Worm (Caenorhabditis elegans) whole organism, L2 larva: ENCODE measurements around the gene Y53G8AM.7.

ENCODE experiments used
- F13H6.1 ChIP-seq: sonication (generic microtip); optimal IDR thresholded peaks from 2 replicates; lab custom pipeline; 2016; ENCODE audit warnings: missing genetic modification characterization, missing compliant biosample characterization
- R02D3.7 ChIP-seq: fragments of 150-350 bp; optimal IDR thresholded peaks from 2 replicates; lab custom pipeline; 2014; ENCODE audit warnings: missing biosample characterization, missing genetic modification characterization
- Y55F3AM.14 ChIP-seq: fragments of 200-800 bp; sonication (Bioruptor generic); optimal IDR thresholded peaks from 2 replicates; lab custom pipeline; 2018; ENCODE audit warnings: mild to moderate bottlenecking, missing genetic modification characterization, missing compliant biosample characterization
- ZK546.5 ChIP-seq: sonication (generic microtip); optimal IDR thresholded peaks from 2 replicates; lab custom pipeline; 2017; ENCODE audit warnings: missing biosample characterization, missing genetic modification characterization
- aly-2 ChIP-seq: fragments of 150-350 bp; optimal IDR thresholded peaks from 2 replicates; lab custom pipeline; 2014; ENCODE audit warnings: missing biosample characterization, missing genetic modification characterization
- blmp-1 ChIP-seq: sonication (generic microtip); optimal IDR thresholded peaks from 2 replicates; lab custom pipeline; 2017; ENCODE audit warnings: missing genetic modification characterization, mild to moderate bottlenecking, missing compliant biosample characterization, antibody characterized with exemption, moderate library complexity; ENCODE audit not compliant: insufficient read depth
- ceh-82 ChIP-seq: fragments of 150-350 bp; optimal IDR thresholded peaks from 2 replicates; lab custom pipeline; 2014; ENCODE audit warnings: missing biosample characterization, missing genetic modification characterization
- crh-2 ChIP-seq: sonication (generic microtip); optimal IDR thresholded peaks from 2 replicates; lab custom pipeline; 2017; ENCODE audit warnings: missing biosample characterization, missing genetic modification characterization
- dmd-4 ChIP-seq: sonication (generic microtip); optimal IDR thresholded peaks from 2 replicates; lab custom pipeline; 2017; ENCODE audit warnings: missing biosample characterization, missing genetic modification characterization
- elt-1 ChIP-seq: fragments of 150-350 bp; optimal IDR thresholded peaks from 2 replicates; lab custom pipeline; 2014; ENCODE audit warnings: missing biosample characterization, missing genetic modification characterization
- elt-3 ChIP-seq: sonication (generic microtip); optimal IDR thresholded peaks from 2 replicates; lab custom pipeline; 2017; ENCODE audit warnings: missing biosample characterization, missing genetic modification characterization
- lin-11 ChIP-seq: fragments of 150-350 bp; sonication (generic microtip); optimal IDR thresholded peaks from 2 replicates; lab custom pipeline; 2014; ENCODE audit warnings: missing biosample characterization, missing genetic modification characterization, inconsistent platforms, mixed read lengths
- lin-13 ChIP-seq: fragments of 150-350 bp; optimal IDR thresholded peaks from 2 replicates; lab custom pipeline; 2014; ENCODE audit warnings: missing biosample characterization, missing genetic modification reagents, missing genetic modification characterization
- lin-39 ChIP-seq: fragments of 150-350 bp; optimal IDR thresholded peaks from 2 replicates; lab custom pipeline; 2014; ENCODE audit warnings: missing biosample characterization, missing genetic modification reagents, missing genetic modification characterization
- mbf-1 ChIP-seq: sonication (generic microtip); optimal IDR thresholded peaks from 2 replicates; lab custom pipeline; 2017; ENCODE audit warnings: missing biosample characterization, missing genetic modification characterization
- nhr-10 ChIP-seq: sonication (generic microtip); optimal IDR thresholded peaks from 2 replicates; lab custom pipeline; 2017; ENCODE audit warnings: missing biosample characterization, missing genetic modification characterization
- nhr-11 ChIP-seq: fragments of 150-350 bp; optimal IDR thresholded peaks from 2 replicates; lab custom pipeline; 2014; ENCODE audit warnings: missing biosample characterization, missing genetic modification characterization
- nhr-12 ChIP-seq: fragments of 150-350 bp; optimal IDR thresholded peaks from 2 replicates; lab custom pipeline; 2014; ENCODE audit warnings: missing biosample characterization, missing genetic modification characterization
- nhr-129 ChIP-seq: fragments of 150-350 bp; optimal IDR thresholded peaks from 2 replicates; lab custom pipeline; 2014; ENCODE audit warnings: missing biosample characterization, missing genetic modification characterization
- nhr-23 ChIP-seq: fragments of 150-350 bp; optimal IDR thresholded peaks from 2 replicates; lab custom pipeline; 2014; ENCODE audit warnings: missing biosample characterization, missing genetic modification reagents, missing genetic modification characterization
- nhr-237 ChIP-seq: fragments of 150-350 bp; optimal IDR thresholded peaks from 2 replicates; lab custom pipeline; 2014; ENCODE audit warnings: missing biosample characterization, missing genetic modification characterization
- nhr-6 ChIP-seq: fragments of 150-350 bp; optimal IDR thresholded peaks from 2 replicates; lab custom pipeline; 2014; ENCODE audit warnings: missing biosample characterization, missing genetic modification characterization
- nhr-77 ChIP-seq: fragments of 150-350 bp; optimal IDR thresholded peaks from 2 replicates; lab custom pipeline; 2014; ENCODE audit warnings: missing biosample characterization, missing genetic modification characterization
- peb-1 ChIP-seq: fragments of 150-350 bp; optimal IDR thresholded peaks from 2 replicates; lab custom pipeline; 2014; ENCODE audit warnings: missing biosample characterization, missing genetic modification characterization
- sma-3 ChIP-seq: sonication (generic microtip); optimal IDR thresholded peaks from 2 replicates; lab custom pipeline; 2016; ENCODE audit warnings: missing genetic modification reagents, missing genetic modification characterization, missing compliant biosample characterization
- sma-9 ChIP-seq, 2 experiments: fragments of 150-350 bp in 1 of 2; sonication (generic microtip) in 1 of 2; optimal IDR thresholded peaks; 2 replicates each; lab custom pipeline; 2014 to 2016; ENCODE audit warnings: missing genetic modification characterization in 2 of 2, mild to moderate bottlenecking in 1 of 2, missing biosample characterization in 1 of 2, missing compliant biosample characterization in 1 of 2, missing genetic modification reagents in 1 of 2, moderate library complexity in 1 of 2
- unc-39 ChIP-seq: fragments of 150-350 bp; optimal IDR thresholded peaks from 2 replicates; lab custom pipeline; 2014; ENCODE audit warnings: missing biosample characterization, missing genetic modification characterization
- unc-55 ChIP-seq: fragments of 150-350 bp; sonication (generic microtip); optimal IDR thresholded peaks from 3 replicates; lab custom pipeline; 2014; ENCODE audit warnings: missing biosample characterization, missing genetic modification reagents, missing genetic modification characterization
- unc-62 ChIP-seq: fragments of 150-350 bp; optimal IDR thresholded peaks from 2 replicates; lab custom pipeline; 2014; ENCODE audit warnings: missing biosample characterization, missing genetic modification reagents, missing genetic modification characterization
- zag-1 ChIP-seq: fragments of 150-350 bp; optimal IDR thresholded peaks from 2 replicates; lab custom pipeline; 2014; ENCODE audit warnings: missing biosample characterization, missing genetic modification characterization
- ztf-1 ChIP-seq: fragments of 200-800 bp; sonication (Bioruptor generic); conservative IDR thresholded peaks from 2 replicates; pipeline ENCODE4 v1.3.6; 2022; ENCODE audit warnings: missing genetic modification characterization, missing compliant biosample characterization
- ztf-11 ChIP-seq: sonication (generic microtip); optimal IDR thresholded peaks from 2 replicates; lab custom pipeline; 2017; ENCODE audit warnings: missing biosample characterization, missing genetic modification characterization
- ztf-4 ChIP-seq: fragments of 150-350 bp; optimal IDR thresholded peaks from 2 replicates; lab custom pipeline; 2014; ENCODE audit warnings: missing biosample characterization, missing genetic modification characterization

Gene Y53G8AM.7

DNA sequence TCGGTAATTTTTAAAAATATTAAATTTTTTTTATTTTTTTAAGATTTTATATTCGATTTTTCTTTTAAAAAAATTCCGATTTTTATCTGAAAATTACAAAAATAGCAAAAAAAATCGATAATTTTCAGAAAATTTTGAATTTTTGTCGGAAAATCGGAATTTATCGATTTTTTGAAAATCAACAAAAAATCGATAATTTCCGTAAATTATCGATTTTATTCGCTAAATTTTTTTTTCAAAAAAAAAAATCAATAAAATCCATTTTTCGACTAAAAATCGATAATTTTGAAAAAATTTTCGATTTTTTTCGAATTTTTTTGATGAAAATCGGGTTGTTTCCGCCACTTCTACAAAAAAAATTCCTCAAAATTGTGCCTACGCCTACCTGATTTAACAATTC is 24.1 kb downstream of the Y53G8AM.7 start:
- TF ChIP-seq ztf-1 (GFP tag; lab: Robert Waterston, UW) (no peak), nhr-129 (tag; lab: Kevin White, UChicago) (no peak), F13H6.1 (tag; lab: Kevin White, UChicago) (no peak), nhr-10 (tag; lab: Kevin White, UChicago) (no peak), lin-11 (tag; lab: Kevin White, UChicago) (no peak), lin-39 (tag; lab: Kevin White, UChicago) (no peak), nhr-77 (tag; lab: Kevin White, UChicago) (no peak), unc-39 (no peak), sma-9 (GFP tag; optimal IDR thresholded peaks at IDR 0.05; lab: Kevin White, UChicago) (no peak), sma-9 (tag; optimal IDR thresholded peaks at IDR 0.05; lab: Kevin White, UChicago) (no peak), elt-1 (no peak), unc-55 (GFP tag; lab: Kevin White, UChicago) (no peak)
- TF ChIP-seq, all 48 proteins: peak for 0

DNA sequence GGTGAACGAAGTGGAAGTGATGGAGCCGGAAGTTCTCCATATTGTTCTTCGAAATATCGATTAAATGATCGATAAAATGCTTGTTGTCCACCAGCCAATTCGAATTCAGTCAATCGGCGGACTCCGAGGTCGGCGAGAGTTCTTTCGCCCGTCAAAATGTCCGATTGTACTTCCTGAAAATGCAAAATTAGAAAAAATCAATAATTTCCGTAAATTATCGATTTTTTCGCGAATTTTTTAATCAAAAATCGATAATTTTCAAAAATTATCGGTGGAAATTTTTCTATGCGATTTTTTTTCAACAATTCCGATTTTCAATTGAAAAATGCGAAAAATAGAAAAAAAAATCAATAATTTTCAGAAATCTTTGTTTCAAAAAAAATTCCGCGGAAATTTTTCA is 24.6 kb downstream of the Y53G8AM.7 start:
- TF ChIP-seq nhr-237 (no peak), elt-3 (no peak), crh-2 (tag; lab: Kevin White, UChicago) (no peak), F13H6.1 (tag; lab: Kevin White, UChicago) (no peak), ztf-4 (tag; lab: Kevin White, UChicago) (no peak), zag-1 (tag; lab: Kevin White, UChicago) (no peak), sma-9 (GFP tag; optimal IDR thresholded peaks at IDR 0.05; lab: Kevin White, UChicago) (no peak), sma-9 (tag; optimal IDR thresholded peaks at IDR 0.05; lab: Kevin White, UChicago) (no peak), ztf-1 (GFP tag; lab: Robert Waterston, UW) (no peak), ceh-82 (tag; lab: Kevin White, UChicago) (no peak)

ce11 chrIII:3241361-3241760 is 25.1 kb downstream of the Y53G8AM.7 start:
- TF ChIP-seq aly-2 (tag; lab: Kevin White, UChicago) (no peak), nhr-6 (tag; lab: Kevin White, UChicago) (no peak)
- TF ChIP-seq, all 48 proteins: peak for 0

DNA sequence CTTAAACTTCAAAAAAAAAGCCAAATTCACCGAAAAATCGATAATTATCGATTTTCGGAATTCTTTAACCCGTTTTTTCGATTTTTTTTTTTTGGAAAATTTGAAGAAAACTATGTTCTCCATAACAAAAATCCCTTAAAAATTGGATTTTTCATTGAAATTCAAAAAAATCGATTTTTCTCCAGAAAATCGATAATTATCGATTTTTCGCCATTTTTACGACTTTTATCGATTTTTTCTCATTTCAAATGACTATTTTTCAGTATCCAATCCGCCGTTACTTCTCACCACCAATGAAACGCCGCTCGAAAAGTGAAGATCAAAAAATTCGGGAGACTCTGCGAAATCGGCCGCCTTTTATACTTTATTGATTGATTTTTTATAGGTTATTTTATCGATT is 25.6 kb downstream of the Y53G8AM.7 start:
- TF ChIP-seq sma-3 (GFP tag; lab: Kevin White, UChicago) (no peak), nhr-129 (tag; lab: Kevin White, UChicago) (no peak), ceh-82 (tag; lab: Kevin White, UChicago) (no peak), unc-39 (no peak), aly-2 (tag; lab: Kevin White, UChicago) (no peak), mbf-1 (no peak), nhr-23 (tag; lab: Kevin White, UChicago) (no peak), F13H6.1 (tag; lab: Kevin White, UChicago) (no peak), elt-3 (no peak), sma-9 (GFP tag; optimal IDR thresholded peaks at IDR 0.05; lab: Kevin White, UChicago) (no peak), sma-9 (tag; optimal IDR thresholded peaks at IDR 0.05; lab: Kevin White, UChicago) (no peak), nhr-12 (tag; lab: Kevin White, UChicago) (no peak), nhr-11 (tag; lab: Kevin White, UChicago) (no peak), unc-55 (GFP tag; lab: Kevin White, UChicago) (no peak), lin-13 (GFP tag; lab: Kevin White, UChicago) (no peak), dmd-4 (no peak)

ce11 chrIII:3232650-3233152 is 33.8 kb downstream of the Y53G8AM.7 start, which contains the start of gene Y53G8AL.1:
Y53G8AL.1 (plus strand) TSS chrIII:3233102.
- TF ChIP-seq lin-11 (tag; lab: Kevin White, UChicago) (no peak), unc-62 (GFP tag; lab: Kevin White, UChicago) (no peak), Y55F3AM.14 (GFP tag; lab: Kevin White, UChicago) (no peak), peb-1 (tag; lab: Kevin White, UChicago) (no peak), lin-13 (GFP tag; lab: Kevin White, UChicago) (no peak), blmp-1 (tag; lab: Kevin White, UChicago) (no peak), ztf-1 (GFP tag; lab: Robert Waterston, UW) (no peak), nhr-6 (tag; lab: Kevin White, UChicago) (no peak), unc-55 (GFP tag; lab: Kevin White, UChicago) (no peak), ztf-11 (tag; lab: Kevin White, UChicago) (no peak), F13H6.1 (tag; lab: Kevin White, UChicago) (no peak), R02D3.7 (tag; lab: Kevin White, UChicago) (no peak), unc-39 (no peak), crh-2 (tag; lab: Kevin White, UChicago) (no peak), sma-9 (GFP tag; optimal IDR thresholded peaks at IDR 0.05; lab: Kevin White, UChicago) (no peak), sma-9 (tag; optimal IDR thresholded peaks at IDR 0.05; lab: Kevin White, UChicago) (no peak), ZK546.5 (no peak)
